Worm (Caenorhabditis elegans) whole organism, L4 larva: ENCODE data around the gene Y47D3A.1.

Experiments
- F10B5.3 ChIP-seq: sonication (generic microtip); optimal IDR thresholded peaks from 2 replicates; lab custom pipeline; 2016; ENCODE audit warnings: mild to moderate bottlenecking, missing genetic modification characterization, missing compliant biosample characterization
- F26F4.8 ChIP-seq: fragments of 200-800 bp; sonication (Bioruptor generic); conservative IDR thresholded peaks from 2 replicates; pipeline ENCODE4 v1.3.6; 2022; ENCODE audit warnings: missing genetic modification characterization, missing compliant biosample characterization
- F44E2.7 ChIP-seq: fragments of 200-800 bp; sonication (Bioruptor generic); IDR thresholded peaks from 2 replicates; pipeline ENCODE4 v2.1.2; 2022; ENCODE audit warnings: missing genetic modification characterization, missing compliant biosample characterization
- R02D3.7 ChIP-seq: fragments of 150-350 bp; sonication (generic microtip); optimal IDR thresholded peaks from 3 replicates; lab custom pipeline; 2014; ENCODE audit warnings: missing biosample characterization, missing genetic modification characterization
- ZK337.2 ChIP-seq: fragments of 200-800 bp; sonication (Bioruptor generic); IDR thresholded peaks from 2 replicates; pipeline ENCODE4 v1.3.6; 2022; ENCODE audit warnings: missing genetic modification reagents, missing genetic modification characterization, missing compliant biosample characterization
- aha-1 ChIP-seq: fragments of 150-350 bp; peaks from one replicate; lab custom pipeline; 2014; ENCODE audit warnings: missing biosample characterization, missing genetic modification characterization
- aly-2 ChIP-seq: sonication (generic microtip); optimal IDR thresholded peaks from 2 replicates; lab custom pipeline; 2018; ENCODE audit warnings: missing biosample characterization, missing genetic modification characterization
- ama-1 ChIP-seq: fragments of 150-350 bp; optimal IDR thresholded peaks from 2 replicates; lab custom pipeline; 2014; ENCODE audit warnings: inconsistent platforms, mixed read lengths
- arid-1 ChIP-seq: fragments of 200-800 bp; sonication (Bioruptor generic); conservative IDR thresholded peaks from 2 replicates; pipeline ENCODE4 v1.3.6; 2022; ENCODE audit warnings: missing genetic modification reagents, missing genetic modification characterization, missing compliant biosample characterization
- ceh-32 ChIP-seq: sonication (generic microtip); optimal IDR thresholded peaks from 2 replicates; lab custom pipeline; 2016; ENCODE audit warnings: mild to moderate bottlenecking, missing genetic modification characterization, missing compliant biosample characterization; ENCODE audit not compliant: poor library complexity
- ceh-44 ChIP-seq: fragments of 200-800 bp; sonication (Bioruptor generic); IDR thresholded peaks from 2 replicates; pipeline ENCODE4 v1.3.6; 2022; ENCODE audit warnings: missing genetic modification reagents, missing genetic modification characterization, missing compliant biosample characterization
- ces-1 ChIP-seq: fragments of 150-350 bp; sonication (generic microtip); optimal IDR thresholded peaks from 4 replicates; lab custom pipeline; 2014; ENCODE audit warnings: missing biosample characterization, missing genetic modification reagents, missing genetic modification characterization
- ctbp-1 ChIP-seq: fragments of 200-800 bp; sonication (Bioruptor generic); IDR thresholded peaks from 2 replicates; pipeline ENCODE4 v1.3.6; 2022; ENCODE audit warnings: missing genetic modification reagents, missing genetic modification characterization, missing compliant biosample characterization
- daf-16 ChIP-seq, 3 experiments: sonication (generic microtip); optimal IDR thresholded peaks; 2 replicates each; lab custom pipeline; 2016 to 2017; ENCODE audit warnings: missing genetic modification characterization in 3 of 3, missing genetic modification reagents in 3 of 3, mild to moderate bottlenecking in 2 of 3, missing compliant biosample characterization in 2 of 3, missing biosample characterization in 1 of 3, moderate library complexity in 1 of 3
- daf-19 ChIP-seq: fragments of 200-800 bp; sonication (Bioruptor generic); conservative IDR thresholded peaks from 2 replicates; pipeline ENCODE4 v1.3.6; 2022; ENCODE audit warnings: missing genetic modification characterization, missing compliant biosample characterization
- daf-8 ChIP-seq: fragments of 200-800 bp; sonication (Bioruptor generic); IDR thresholded peaks from 2 replicates; pipeline ENCODE4 v1.3.6; 2022; ENCODE audit warnings: missing genetic modification characterization, missing compliant biosample characterization
- dpl-1 ChIP-seq: fragments of 150-350 bp; optimal IDR thresholded peaks from 2 replicates; lab custom pipeline; 2014; ENCODE audit warnings: missing biosample characterization, missing genetic modification reagents, missing genetic modification characterization
- egl-43 ChIP-seq: fragments of 200-800 bp; sonication (Bioruptor generic); IDR thresholded peaks from 2 replicates; pipeline ENCODE4 v1.3.6; 2022; ENCODE audit warnings: missing genetic modification reagents, missing genetic modification characterization, missing compliant biosample characterization
- fkh-10 ChIP-seq: fragments of 150-350 bp; optimal IDR thresholded peaks from 2 replicates; lab custom pipeline; 2014; ENCODE audit warnings: missing biosample characterization, missing genetic modification reagents, missing genetic modification characterization
- fos-1 ChIP-seq: fragments of 150-350 bp; optimal IDR thresholded peaks from 2 replicates; lab custom pipeline; 2014; ENCODE audit warnings: missing biosample characterization, missing genetic modification characterization
- gei-8 ChIP-seq: fragments of 200-800 bp; sonication (Bioruptor generic); optimal IDR thresholded peaks from 2 replicates; lab custom pipeline; 2018; ENCODE audit warnings: mild to moderate bottlenecking, missing genetic modification characterization, missing compliant biosample characterization
- hlh-11 ChIP-seq: fragments of 200-800 bp; sonication (Bioruptor generic); optimal IDR thresholded peaks from 2 replicates; lab custom pipeline; 2018; ENCODE audit warnings: mild to moderate bottlenecking, missing genetic modification characterization, missing compliant biosample characterization
- hlh-30 ChIP-seq: sonication (generic microtip); optimal IDR thresholded peaks from 2 replicates; lab custom pipeline; 2017; ENCODE audit warnings: antibody characterized with exemption, mild to moderate bottlenecking, missing genetic modification characterization, missing compliant biosample characterization; ENCODE audit not compliant: insufficient read depth
- lim-7 ChIP-seq: fragments of 200-800 bp; sonication (Bioruptor generic); IDR thresholded peaks from 2 replicates; pipeline ENCODE4 v1.3.6; 2022; ENCODE audit warnings: missing genetic modification characterization, missing compliant biosample characterization
- lin-1 ChIP-seq: fragments of 200-800 bp; sonication (Bioruptor generic); IDR thresholded peaks from 2 replicates; pipeline ENCODE4 v1.3.6; 2022; ENCODE audit warnings: missing genetic modification reagents, missing genetic modification characterization, missing compliant biosample characterization
- lin-15B ChIP-seq: fragments of 150-350 bp; sonication (generic microtip); optimal IDR thresholded peaks from 3 replicates; lab custom pipeline; 2014; ENCODE audit warnings: missing biosample characterization, missing genetic modification characterization
- lsy-2 ChIP-seq, 2 experiments: fragments of 150-350 bp in 1 of 2; sonication (generic microtip) in 1 of 2; optimal IDR thresholded peaks; 2 replicates each; lab custom pipeline; 2014 to 2017; ENCODE audit warnings: missing biosample characterization in 2 of 2, missing genetic modification characterization in 2 of 2
- madf-5 ChIP-seq, 2 experiments: fragments of 200-800 bp; sonication (Bioruptor generic); IDR thresholded peaks; 2 replicates each; pipeline ENCODE4 v1.3.6; 2022; ENCODE audit warnings: missing compliant biosample characterization in 2 of 2, missing genetic modification characterization in 2 of 2
- madf-9 ChIP-seq: fragments of 200-800 bp; sonication (Bioruptor generic); conservative IDR thresholded peaks from 2 replicates; pipeline ENCODE4 v1.3.6; 2022; ENCODE audit warnings: missing genetic modification reagents, missing genetic modification characterization, missing compliant biosample characterization
- nhr-102 ChIP-seq: sonication (generic microtip); optimal IDR thresholded peaks from 2 replicates; lab custom pipeline; 2016; ENCODE audit warnings: mild to moderate bottlenecking, missing genetic modification characterization, moderate library complexity, missing compliant biosample characterization
- nhr-11 ChIP-seq: fragments of 150-350 bp; optimal IDR thresholded peaks from 2 replicates; lab custom pipeline; 2014; ENCODE audit warnings: missing biosample characterization, missing genetic modification characterization
- nhr-237 ChIP-seq: sonication (generic microtip); optimal IDR thresholded peaks from 2 replicates; lab custom pipeline; 2017; ENCODE audit warnings: missing biosample characterization, missing genetic modification characterization
- nhr-28 ChIP-seq: fragments of 150-350 bp; optimal IDR thresholded peaks from 2 replicates; lab custom pipeline; 2014; ENCODE audit warnings: missing biosample characterization, missing genetic modification characterization
- nhr-6 ChIP-seq: fragments of 150-350 bp; optimal IDR thresholded peaks from 2 replicates; lab custom pipeline; 2014; ENCODE audit warnings: missing biosample characterization, missing genetic modification characterization
- nhr-76 ChIP-seq: fragments of 150-350 bp; optimal IDR thresholded peaks from 2 replicates; lab custom pipeline; 2014; ENCODE audit warnings: missing biosample characterization, missing genetic modification characterization
- php-3 ChIP-seq: fragments of 200-800 bp; sonication (Bioruptor generic); IDR thresholded peaks from 2 replicates; pipeline ENCODE4 v1.3.6; 2022; ENCODE audit warnings: missing genetic modification reagents, missing genetic modification characterization, missing compliant biosample characterization
- pqm-1 ChIP-seq: sonication (generic microtip); optimal IDR thresholded peaks from 2 replicates; lab custom pipeline; 2017; ENCODE audit warnings: missing biosample characterization, missing genetic modification characterization
- set-16 ChIP-seq: fragments of 200-800 bp; sonication (Bioruptor generic); IDR thresholded peaks from 2 replicates; pipeline ENCODE4 v1.3.6; 2022; ENCODE audit warnings: missing genetic modification reagents, missing genetic modification characterization, missing compliant biosample characterization
- snpc-4 ChIP-seq: fragments of 150-350 bp; optimal IDR thresholded peaks from 2 replicates; lab custom pipeline; 2014; ENCODE audit warnings: missing biosample characterization, missing genetic modification characterization
- tag-97 ChIP-seq: fragments of 200-800 bp; sonication (Bioruptor generic); IDR thresholded peaks from 2 replicates; pipeline ENCODE4 v1.3.6; 2022; ENCODE audit warnings: missing genetic modification characterization, missing compliant biosample characterization
- unc-130 ChIP-seq: sonication (generic microtip); optimal IDR thresholded peaks from 2 replicates; lab custom pipeline; 2016; ENCODE audit warnings: missing genetic modification reagents, missing genetic modification characterization, missing compliant biosample characterization
- unc-39 ChIP-seq: sonication (generic microtip); optimal IDR thresholded peaks from 2 replicates; lab custom pipeline; 2017; ENCODE audit warnings: missing biosample characterization, missing genetic modification characterization
- unc-62 ChIP-seq, 3 experiments: fragments of 150-350 bp in 1 of 3; sonication (generic microtip); optimal IDR thresholded peaks in 2 of 3; peaks in 1 of 3; 1 replicate in 1 of 3; 2 replicates in 2 of 3; lab custom pipeline; 2014 to 2017; ENCODE audit warnings: missing biosample characterization in 3 of 3, missing genetic modification characterization in 3 of 3, missing genetic modification reagents in 3 of 3, missing genotype in 1 of 3
- zag-1 ChIP-seq: fragments of 150-350 bp; optimal IDR thresholded peaks from 2 replicates; lab custom pipeline; 2014; ENCODE audit warnings: missing biosample characterization, missing genetic modification characterization
- zfp-2 ChIP-seq: sonication (generic microtip); optimal IDR thresholded peaks from 2 replicates; lab custom pipeline; 2016; ENCODE audit warnings: mild to moderate bottlenecking, missing genetic modification characterization, missing compliant biosample characterization
- zfp-3 ChIP-seq: fragments of 200-800 bp; sonication (Bioruptor generic); conservative IDR thresholded peaks from 2 replicates; pipeline ENCODE4 v1.3.6; 2022; ENCODE audit warnings: missing genetic modification reagents, missing genetic modification characterization, missing compliant biosample characterization
- zip-2 ChIP-seq: fragments of 150-350 bp; optimal IDR thresholded peaks from 2 replicates; lab custom pipeline; 2014; ENCODE audit warnings: missing biosample characterization, missing genetic modification characterization
- ztf-11 ChIP-seq: fragments of 150-350 bp; optimal IDR thresholded peaks from 2 replicates; lab custom pipeline; 2014; ENCODE audit warnings: missing biosample characterization, missing genetic modification characterization

The Y47D3A.1 gene

DNA sequence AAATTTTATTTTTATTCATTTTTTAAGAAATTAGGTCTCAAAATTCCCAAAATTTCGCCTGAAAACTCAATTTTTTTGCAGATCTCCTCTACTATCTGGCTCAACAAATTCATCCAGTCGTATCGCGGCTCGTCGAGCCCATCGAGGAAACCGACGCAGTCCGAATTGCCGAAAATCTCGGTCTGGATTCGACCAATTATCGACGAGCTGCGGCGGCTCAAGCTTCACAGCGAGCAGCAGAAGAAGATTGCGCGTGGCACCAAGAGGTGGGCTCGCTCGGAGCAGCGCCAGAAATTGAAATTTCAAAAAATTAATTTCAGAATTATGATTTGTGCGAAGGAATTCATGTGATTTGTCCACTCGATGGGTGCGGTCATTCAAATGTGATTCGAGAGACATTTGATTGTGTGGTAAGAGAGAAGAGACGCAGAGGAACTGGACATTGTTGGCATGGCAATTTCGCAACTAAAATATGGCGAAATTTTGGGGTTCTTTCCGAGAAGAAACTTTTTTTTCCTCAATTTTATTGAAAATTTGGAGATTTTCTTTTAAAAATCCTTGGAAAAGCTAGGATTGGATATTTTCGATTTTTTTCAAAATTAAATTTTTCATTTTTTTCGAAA lies 7.7 kb upstream of the Y47D3A.1 start:
- TF ChIP-seq daf-8 (GFP tag; lab: Robert Waterston, UW) (no peak), php-3 (GFP tag; lab: Robert Waterston, UW) (no peak), set-16 (GFP tag; lab: Robert Waterston, UW) (peak; percentile 65; the same call in 1 of the 2 replicates), hlh-30 (peak; percentile 21), ZK337.2 (GFP tag; lab: Robert Waterston, UW) (no peak), unc-39 (no peak), nhr-11 (tag; lab: Kevin White, UChicago) (no peak), ama-1 (lab: Kevin White, UChicago) (no peak), lin-1 (GFP tag; lab: Robert Waterston, UW) (no peak)

DNA sequence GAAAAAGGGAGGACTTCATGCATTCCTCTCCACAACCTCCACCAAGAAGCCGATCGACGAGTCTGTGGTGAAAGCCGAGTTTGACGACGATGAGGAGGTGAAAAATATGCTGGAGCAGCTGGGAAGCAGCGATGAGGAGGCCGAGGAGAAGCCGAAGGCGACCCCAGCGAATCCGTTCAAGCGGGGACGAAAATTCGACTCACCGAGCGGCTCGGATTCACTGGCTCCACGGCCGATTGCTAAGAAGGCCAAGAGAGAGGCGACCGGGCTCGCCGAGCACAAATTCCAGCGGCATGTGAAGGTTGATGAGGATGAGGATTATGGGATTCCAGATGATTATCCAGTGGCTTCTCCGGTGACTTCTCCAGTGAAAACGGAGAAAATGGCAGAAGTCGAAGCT lies 1.3 kb upstream of the Y47D3A.1 start:
- TF ChIP-seq aha-1 (peak; percentile 79), ces-1 (no peak), set-16 (GFP tag; lab: Robert Waterston, UW) (peak; percentile 89), nhr-102 (no peak)

DNA sequence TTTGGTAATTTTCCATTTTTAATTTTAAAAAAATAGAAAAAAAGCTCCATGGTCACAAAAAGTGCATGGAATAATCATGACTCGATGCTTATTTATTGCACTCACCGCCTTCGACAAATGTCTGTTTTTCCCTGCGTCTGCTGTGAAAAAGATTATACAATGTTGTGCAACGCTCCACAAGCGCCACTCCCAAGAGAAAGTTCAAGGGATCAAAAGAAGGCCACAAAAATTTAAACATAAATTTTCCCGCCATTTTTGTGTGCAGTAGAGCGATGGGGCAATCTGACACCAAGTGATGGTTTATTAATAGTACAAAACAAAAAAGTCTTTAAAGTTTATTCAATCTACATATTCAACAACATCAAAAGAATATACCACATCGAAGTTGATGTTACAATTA lies 2.7 kb downstream of the Y47D3A.1 start, which contains the start of gene fbxa-128:
Gene fbxa-128, minus strand, starts transcription at position 192 of the 400 bp plus-strand sequence.
- TF ChIP-seq daf-19 (GFP tag; lab: Robert Waterston, UW) (no peak), lin-15B (tag; lab: Kevin White, UChicago) (no peak), ctbp-1 (GFP tag; lab: Robert Waterston, UW) (no peak), madf-9 (GFP tag; lab: Robert Waterston, UW) (no peak), zfp-2 (tag; lab: Kevin White, UChicago) (no peak), snpc-4 (tag; lab: Kevin White, UChicago) (no peak), aha-1 (no peak), set-16 (GFP tag; lab: Robert Waterston, UW) (no peak), ztf-11 (tag; lab: Kevin White, UChicago) (no peak), F44E2.7 (no peak), egl-43 (GFP tag; lab: Robert Waterston, UW) (no peak), gei-8 (no peak), tag-97 (no peak), ceh-44 (GFP tag; lab: Robert Waterston, UW) (no peak), unc-130 (GFP tag; lab: Kevin White, UChicago) (no peak), pqm-1 (tag; lab: Kevin White, UChicago) (peak; percentile 7), nhr-237 (tag; lab: Kevin White, UChicago) (no peak), nhr-28 (peak; percentile 46), dpl-1 (GFP tag; lab: Kevin White, UChicago) (peak; percentile 69), nhr-76 (tag; lab: Kevin White, UChicago) (no peak), nhr-102 (no peak), daf-16 (GFP tag; optimal IDR thresholded peaks at IDR 0.05; lab: Kevin White, UChicago) (no peak), daf-16 (tag; optimal IDR thresholded peaks at IDR 0.05; lab: Kevin White, UChicago) (peak; percentile 50), zfp-3 (GFP tag; lab: Robert Waterston, UW) (no peak), aly-2 (no peak), ama-1 (lab: Kevin White, UChicago) (no peak), arid-1 (no peak), lim-7 (GFP tag; lab: Robert Waterston, UW) (no peak), lsy-2 (tag; optimal IDR thresholded peaks at IDR 0.05; lab: Kevin White, UChicago) (peak in 1 of 2 experiments; percentile 77), zip-2 (tag; lab: Kevin White, UChicago) (peak; percentile 88), R02D3.7 (no peak), unc-39 (no peak), zag-1 (tag; lab: Kevin White, UChicago) (no peak), hlh-11 (no peak), F10B5.3 (tag; lab: Kevin White, UChicago) (no peak), nhr-6 (tag; lab: Kevin White, UChicago) (peak; percentile 78), ceh-32 (tag; lab: Kevin White, UChicago) (no peak), unc-62 (GFP tag; optimal IDR thresholded peaks at IDR 0.05 in 1 of 2; lab: Kevin White, UChicago) (no peak), unc-62 (tag; optimal IDR thresholded peaks at IDR 0.05; lab: Kevin White, UChicago) (no peak), F26F4.8 (GFP tag; lab: Robert Waterston, UW) (no peak), madf-5 (GFP tag; IDR thresholded peaks at IDR 0.05; lab: Robert Waterston, UW) (no peak), fos-1 (tag; lab: Kevin White, UChicago) (no peak), fkh-10 (GFP tag; lab: Kevin White, UChicago) (no peak)
